Fruit fly (Drosophila melanogaster): ENCODE data around the gene CG6462.

The CG6462 gene

DNA sequence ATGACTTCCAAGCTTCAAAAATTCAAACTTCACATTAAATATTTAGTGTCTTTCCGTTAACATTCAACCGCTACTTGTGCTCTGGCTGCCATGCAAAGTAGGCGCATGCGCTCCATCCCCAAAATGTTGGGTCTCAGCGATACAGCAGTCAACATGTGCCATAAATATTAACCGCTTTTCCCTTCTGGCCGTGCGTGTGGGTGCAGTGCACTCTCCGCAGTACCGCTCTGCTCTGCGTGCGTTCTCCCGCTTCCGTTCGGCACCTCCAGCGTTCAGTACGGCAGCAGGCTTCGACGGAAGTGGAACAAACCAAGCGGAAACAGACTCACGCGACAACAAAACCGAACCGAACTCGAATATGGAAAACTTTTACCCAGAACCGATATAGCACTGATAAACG, 39.5 kb downstream of the CG6462 start, which contains the start of gene ssp6:
Gene ssp6, plus strand, starts transcription at position 294 of the 400 bp plus-strand sequence.
- no peak for TF ChIP-seq CG17801 (GFP tag; optimal IDR thresholded peaks at IDR 0.05; ENCODE audit: partially characterized antibody)

DNA sequence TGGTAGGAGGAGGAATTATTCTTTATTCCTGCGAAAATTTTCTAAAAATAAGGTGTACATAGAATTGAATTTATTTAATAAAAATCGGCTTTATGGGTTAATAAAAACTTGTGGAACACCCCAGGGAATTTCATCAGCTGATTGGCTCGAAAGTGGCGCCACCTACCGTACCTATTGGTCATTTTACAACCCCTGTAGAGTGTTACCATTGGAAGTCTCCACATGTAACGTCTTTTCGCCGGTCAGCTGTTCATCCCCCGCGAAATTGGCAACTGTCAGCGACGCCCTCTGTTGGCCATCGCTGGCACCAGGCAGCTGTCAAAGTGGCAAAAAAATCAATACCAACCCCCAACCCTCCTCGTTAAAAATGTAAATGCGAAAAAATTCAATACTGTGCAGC, 45.6 kb downstream of the CG6462 start, which contains the start of gene CG13293:
Gene CG13293, plus strand, starts transcription at position 323 of the 400 bp plus-strand sequence.
- TF ChIP-seq CG17801 (GFP tag; optimal IDR thresholded peaks at IDR 0.05; ENCODE audit: partially characterized antibody) = no peak

DNA sequence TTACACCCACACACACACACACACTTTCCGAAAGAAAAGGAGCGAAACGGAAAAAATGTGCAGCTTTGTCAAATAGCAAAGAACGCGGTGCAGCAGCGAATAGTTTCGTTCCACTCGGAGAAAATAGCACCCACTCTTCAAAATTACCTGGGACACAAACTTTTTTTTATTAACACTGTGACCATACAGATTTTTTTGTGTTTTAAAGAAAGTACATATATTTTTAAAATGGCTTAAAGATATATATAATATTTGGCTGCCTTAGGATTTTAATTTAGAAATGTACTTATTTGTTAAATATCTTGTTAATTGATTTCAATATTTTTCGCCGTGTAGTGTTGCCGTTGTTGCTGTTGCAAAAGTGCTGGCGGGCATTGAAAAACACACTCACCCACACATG, 47.5 kb downstream of the CG6462 start:
- no peak for TF ChIP-seq CG17801 (GFP tag; optimal IDR thresholded peaks at IDR 0.05; ENCODE audit: partially characterized antibody)

DNA sequence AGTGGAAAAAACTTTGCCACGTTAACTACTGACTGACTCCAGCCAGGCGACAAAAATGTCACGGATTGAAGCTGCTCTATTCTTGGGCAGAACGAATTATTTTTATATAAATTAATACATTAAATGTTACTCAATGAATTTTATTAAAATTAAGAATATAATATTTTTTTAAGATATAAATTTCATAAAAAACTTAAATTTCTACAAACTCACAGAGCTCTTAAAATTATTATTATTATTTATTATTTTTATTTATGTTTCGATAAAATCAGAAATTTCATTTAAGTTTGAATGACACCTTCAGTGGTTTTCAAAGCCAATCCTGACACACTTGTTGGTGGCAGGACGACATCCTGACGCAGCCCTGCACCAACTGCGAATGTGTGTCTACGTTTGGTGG, 48.2 kb downstream of the CG6462 start:
- TF ChIP-seq CG17801 (GFP tag; optimal IDR thresholded peaks at IDR 0.05; ENCODE audit: partially characterized antibody) = no peak

- no peak for TF ChIP-seq CG17801 (GFP tag; optimal IDR thresholded peaks at IDR 0.05; ENCODE audit: partially characterized antibody)
These were observed 49.1 kb downstream of the CG6462 start for dm6 chr3L:6085988-6086387.
